Fruit fly (Drosophila melanogaster) whole organism: ENCODE data around the gene Axs.

Experiments
- CG8478 ChIP-seq: fragments of >200 bp; optimal IDR thresholded peaks from 2 replicates; lab custom pipeline; 2018; ENCODE audit warnings: inconsistent platforms
- Dll ChIP-seq: fragments of >200 bp; optimal IDR thresholded peaks from 2 replicates; lab custom pipeline; 2017
- EcR ChIP-seq, 2 experiments: fragments of >200 bp; optimal IDR thresholded peaks; 2 replicates each; lab custom pipeline; 2017; ENCODE audit warnings: missing biosample characterization in 2 of 2, missing genetic modification characterization in 2 of 2, missing genetic modification reagents in 2 of 2
- pan ChIP-seq: fragments of >200 bp; optimal IDR thresholded peaks from 2 replicates; lab custom pipeline; 2017
- psq ChIP-seq: fragments of >200 bp; optimal IDR thresholded peaks from 2 replicates; lab custom pipeline; 2017
- usp ChIP-seq: fragments of >200 bp; optimal IDR thresholded peaks from 2 replicates; lab custom pipeline; 2017; ENCODE audit warnings: missing biosample characterization, missing genetic modification characterization, mixed read lengths

Gene Axs

DNA sequence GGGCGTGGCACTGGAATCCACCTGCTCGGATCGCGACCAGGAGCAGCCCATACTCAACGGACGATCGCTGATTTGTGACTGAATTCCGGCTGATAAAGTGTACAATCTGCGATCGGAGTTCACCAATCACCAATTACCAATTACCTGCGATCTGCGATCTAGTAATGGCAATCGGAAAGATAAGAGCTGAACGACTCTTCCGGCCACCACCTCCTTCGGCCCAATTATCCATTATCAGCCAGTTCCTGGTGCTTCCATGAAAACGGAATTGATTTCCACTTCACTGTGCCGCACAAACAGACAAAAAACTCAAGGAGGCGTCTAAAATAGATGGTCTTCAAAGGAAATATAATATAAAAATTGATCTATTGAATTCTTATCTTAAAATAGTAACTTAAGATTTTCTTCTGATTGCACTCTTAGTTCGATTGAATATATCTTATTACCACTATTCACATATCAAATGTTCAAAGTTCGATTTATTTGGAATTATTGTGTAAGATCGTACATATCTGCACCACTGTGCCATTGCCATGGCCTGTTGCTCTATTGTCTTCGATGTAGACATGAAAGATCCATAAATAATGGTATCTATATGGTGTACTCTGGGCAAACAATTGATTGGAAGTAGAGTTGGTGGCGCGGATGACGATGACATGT lies 19.2 kb downstream of the Axs start, which contains the start of gene CG15865:
Gene CG15865, minus strand, starts transcription at position 51 of the 660 bp plus-strand sequence.
- TF ChIP-seq Dll (lab: Kevin White, UChicago), result no peak
- TF ChIP-seq CG8478 (lab: Kevin White, UChicago), result no peak
- TF ChIP-seq pan (lab: Kevin White, UChicago), result no peak
- TF ChIP-seq EcR (GFP tag; optimal IDR thresholded peaks at IDR 0.05; lab: Kevin White, UChicago), result no peak
- no peak for TF ChIP-seq usp (GFP tag; lab: Kevin White, UChicago)
- TF ChIP-seq psq, result no peak

DNA sequence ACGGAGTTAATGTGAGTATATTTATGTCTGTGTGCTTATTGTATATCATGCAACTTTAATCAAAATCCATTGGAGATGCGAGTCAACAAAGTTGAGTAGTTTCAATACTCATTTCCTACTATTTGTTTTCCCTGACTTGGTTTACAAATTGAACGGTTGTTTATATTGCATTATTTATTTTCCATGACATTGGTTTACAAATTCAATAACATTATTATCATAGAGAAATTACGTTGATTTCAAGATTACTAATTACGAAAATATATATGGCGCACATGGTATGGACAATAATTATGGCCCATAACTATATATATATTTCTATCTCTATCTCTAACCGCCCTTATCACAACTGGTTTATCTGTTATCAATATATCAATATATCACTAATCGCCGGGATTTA lies 23.1 kb downstream of the Axs start:
- TF ChIP-seq usp (GFP tag; lab: Kevin White, UChicago) (no peak), psq (no peak), CG8478 (lab: Kevin White, UChicago) (no peak), EcR (GFP tag; optimal IDR thresholded peaks at IDR 0.05; lab: Kevin White, UChicago) (no peak), pan (lab: Kevin White, UChicago) (no peak), Dll (lab: Kevin White, UChicago) (no peak)

DNA sequence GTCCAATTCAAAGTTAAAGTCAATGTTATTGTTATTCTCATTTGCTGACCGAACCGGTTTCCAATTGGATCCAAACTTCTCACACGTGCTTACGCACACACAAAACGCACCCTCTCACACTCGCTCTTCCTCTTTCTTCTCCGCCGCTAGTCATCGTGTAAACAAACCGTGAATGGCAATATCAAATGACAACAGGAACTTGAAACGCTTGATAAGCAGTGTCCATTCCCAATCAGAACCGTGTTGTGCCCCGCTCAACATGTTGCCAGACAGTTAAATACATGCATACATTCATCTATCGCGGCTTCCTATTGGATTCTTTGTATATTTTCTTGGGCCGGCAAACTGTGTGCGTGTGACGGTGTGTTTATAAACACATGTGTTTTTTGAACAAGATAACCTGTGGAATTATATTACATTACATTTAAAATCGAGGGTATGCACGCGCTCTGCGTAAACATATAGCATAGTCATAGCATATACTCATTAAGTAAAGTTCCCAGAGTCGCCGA lies 27.9 kb downstream of the Axs start:
- no peak for TF ChIP-seq Dll (lab: Kevin White, UChicago)
- no peak for TF ChIP-seq pan (lab: Kevin White, UChicago)

dm6 chrX:16654931-16655409 lies 28.7 kb downstream of the Axs start, which contains the start of the genes Nemp and r:
Gene Nemp, minus strand, starts transcription at chrX:16655015.
Gene r, plus strand, starts transcription at chrX:16655359.
- TF ChIP-seq Dll (lab: Kevin White, UChicago) (no peak), pan (lab: Kevin White, UChicago) (no peak), psq (no peak), EcR (GFP tag; optimal IDR thresholded peaks at IDR 0.05; lab: Kevin White, UChicago) (no peak), CG8478 (lab: Kevin White, UChicago) (no peak), usp (GFP tag; lab: Kevin White, UChicago) (no peak)

dm6 chrX:16651625-16652024 lies 32.1 kb downstream of the Axs start:
- TF ChIP-seq pan (lab: Kevin White, UChicago) (no peak), CG8478 (lab: Kevin White, UChicago) (no peak), usp (GFP tag; lab: Kevin White, UChicago) (no peak), EcR (GFP tag; optimal IDR thresholded peaks at IDR 0.05; lab: Kevin White, UChicago) (no peak), Dll (lab: Kevin White, UChicago) (no peak), psq (no peak)

DNA sequence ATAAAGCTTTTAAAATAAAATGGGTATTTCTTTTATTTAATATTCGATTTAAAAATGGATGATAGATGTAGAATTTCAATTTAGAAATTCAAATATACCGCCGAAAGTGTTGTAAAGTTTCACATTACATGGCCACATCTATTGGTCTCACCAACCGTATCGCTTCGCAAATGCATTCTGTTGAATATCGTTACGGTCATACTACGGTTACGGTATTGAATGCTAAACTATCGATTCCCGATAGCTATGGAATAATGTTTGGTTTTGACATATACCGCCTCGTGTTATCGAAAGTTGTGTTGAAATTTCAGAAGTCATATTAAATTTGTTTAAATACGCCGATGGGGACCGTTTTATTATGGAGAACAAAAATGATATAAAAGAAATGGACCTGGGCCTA lies 32.6 kb downstream of the Axs start, which contains the start of the genes CG32573 and CG42512:
Gene CG32573, plus strand, starts transcription at position 279 of the 400 bp plus-strand sequence.
Gene CG42512, plus strand, starts transcription at position 279 of the 400 bp plus-strand sequence.
- TF ChIP-seq EcR (GFP tag; optimal IDR thresholded peaks at IDR 0.05; lab: Kevin White, UChicago), result no peak
- TF ChIP-seq Dll (lab: Kevin White, UChicago), result no peak
- TF ChIP-seq usp (GFP tag; lab: Kevin White, UChicago), result no peak
- no peak for TF ChIP-seq psq
- TF ChIP-seq pan (lab: Kevin White, UChicago), result no peak
- no peak for TF ChIP-seq CG8478 (lab: Kevin White, UChicago)

DNA sequence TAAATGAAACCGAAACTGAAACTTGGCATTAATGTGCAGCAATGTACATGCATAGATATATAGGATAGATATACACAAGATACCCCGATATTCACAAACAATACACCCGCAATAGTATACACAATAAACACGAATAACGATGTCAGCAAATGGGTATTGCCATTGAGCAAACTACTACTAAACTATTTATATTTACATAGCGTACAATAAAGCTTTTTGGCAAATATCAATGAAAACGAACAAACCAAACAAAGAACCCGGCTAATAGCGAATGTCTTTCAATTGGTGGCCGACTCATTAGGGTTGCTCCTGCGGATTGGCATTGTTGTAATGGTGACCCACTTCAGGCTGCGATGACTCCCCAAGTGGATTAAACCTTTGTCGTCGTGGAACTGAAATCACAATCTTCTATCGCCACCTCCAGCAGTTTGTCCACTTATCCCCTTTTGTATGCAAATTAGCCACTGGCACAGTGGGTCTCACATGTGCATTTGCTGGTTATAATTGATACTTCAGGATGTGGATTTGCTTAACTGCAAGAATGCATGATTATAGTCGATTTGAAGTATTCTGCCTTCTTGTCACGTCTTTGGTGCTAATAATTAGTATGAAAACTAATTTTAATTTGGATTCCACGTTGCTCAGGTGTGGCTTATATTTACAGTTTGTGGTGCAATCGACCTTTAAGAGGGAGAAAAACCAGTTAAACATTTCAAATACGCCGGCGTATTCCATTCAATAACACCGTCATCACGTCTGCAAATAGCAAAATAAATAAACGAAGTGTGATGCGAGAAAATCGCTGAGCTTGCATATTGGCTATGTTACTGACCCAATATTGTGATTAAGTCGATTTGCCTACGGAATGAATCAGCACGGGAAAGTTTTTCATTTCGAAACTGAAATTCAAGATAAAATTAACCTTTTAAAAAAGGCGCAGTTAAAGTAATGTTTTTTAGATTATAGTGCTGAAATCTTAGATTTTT lies 33.3 kb downstream of the Axs start:
- TF ChIP-seq Dll (lab: Kevin White, UChicago) (no peak), EcR (GFP tag; optimal IDR thresholded peaks at IDR 0.05; lab: Kevin White, UChicago) (no peak), pan (lab: Kevin White, UChicago) (no peak)

DNA sequence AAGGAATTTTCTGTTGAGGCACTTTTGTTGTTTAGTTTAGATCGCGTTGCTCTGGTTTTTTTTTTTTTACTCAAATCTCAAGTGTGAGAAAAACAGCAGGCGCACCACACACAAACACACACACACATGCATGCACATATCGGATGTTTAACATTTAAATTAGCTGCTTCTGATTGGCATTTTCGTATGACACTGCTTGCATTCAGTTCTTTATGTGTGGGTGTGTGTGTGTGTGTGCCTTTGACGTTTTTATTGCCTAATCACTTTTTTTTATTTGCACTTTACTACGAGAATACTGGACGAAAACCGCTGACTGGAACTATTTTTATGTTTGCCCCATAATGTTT lies 35.3 kb downstream of the Axs start:
- no peak for TF ChIP-seq CG8478 (lab: Kevin White, UChicago)
- TF ChIP-seq usp (GFP tag; lab: Kevin White, UChicago), result no peak
- no peak for TF ChIP-seq Dll (lab: Kevin White, UChicago)

DNA sequence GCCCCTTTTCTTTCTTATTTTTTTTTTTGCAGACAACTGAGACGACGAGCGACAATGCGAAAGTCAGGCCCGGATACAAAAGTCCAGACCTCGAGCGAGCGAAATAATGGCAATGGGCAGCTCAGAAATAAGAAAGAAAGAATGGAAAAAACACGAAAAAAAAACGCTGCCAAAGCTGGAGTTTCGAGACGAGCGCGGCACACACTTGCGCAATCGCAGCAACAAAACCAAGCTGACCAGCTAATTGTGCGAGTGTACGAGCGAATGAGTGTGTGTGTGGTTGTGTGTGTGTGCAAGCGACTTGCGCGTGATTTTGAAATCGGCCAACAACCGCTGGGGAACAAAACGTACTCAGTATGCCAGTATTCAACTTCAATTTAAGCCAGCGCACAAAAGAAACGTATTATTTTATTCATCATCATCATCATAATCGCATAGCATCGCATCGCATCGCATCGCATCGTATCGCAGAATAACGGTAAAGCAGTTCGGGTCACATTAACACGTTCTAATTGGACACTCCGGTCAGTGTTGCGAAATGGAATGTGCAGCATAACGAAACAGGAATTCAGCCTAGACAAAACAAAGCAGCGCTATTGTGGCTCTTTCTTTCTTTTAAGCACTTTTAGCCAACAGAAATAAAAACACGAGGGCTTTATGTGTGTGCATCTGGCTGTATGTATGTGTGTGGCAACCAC lies 35.8 kb downstream of the Axs start:
- no peak for TF ChIP-seq EcR (GFP tag; optimal IDR thresholded peaks at IDR 0.05; lab: Kevin White, UChicago)
- TF ChIP-seq Dll (lab: Kevin White, UChicago), result no peak
- no peak for TF ChIP-seq usp (GFP tag; lab: Kevin White, UChicago)
- no peak for TF ChIP-seq CG8478 (lab: Kevin White, UChicago)
- no peak for TF ChIP-seq pan (lab: Kevin White, UChicago)
- no peak for TF ChIP-seq psq

DNA sequence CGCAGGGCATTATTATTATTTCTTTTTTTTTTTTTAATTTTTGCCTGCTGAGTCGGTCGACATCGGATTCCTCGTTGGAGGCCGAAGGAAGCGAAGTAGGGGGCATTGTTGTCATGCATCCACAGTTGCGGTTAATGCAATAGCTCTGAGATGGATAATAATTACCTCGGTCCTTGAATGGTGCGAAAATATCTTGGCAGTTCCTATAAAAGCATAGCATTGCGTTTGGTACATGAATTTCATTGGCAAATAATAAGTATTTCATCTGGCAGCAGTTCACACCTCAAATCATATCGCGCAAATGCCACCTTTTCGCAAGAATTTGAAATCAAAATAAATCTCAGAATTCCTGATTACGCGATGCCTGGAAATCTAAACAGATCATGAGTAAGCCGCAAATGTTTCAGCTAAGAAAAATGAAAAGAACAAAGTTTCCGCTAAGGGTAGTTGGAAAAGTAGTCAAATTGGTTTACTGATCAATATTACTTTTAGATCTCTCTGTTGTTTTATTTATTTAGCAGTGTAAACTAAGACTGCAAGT lies 36.5 kb downstream of the Axs start:
- TF ChIP-seq CG8478 (lab: Kevin White, UChicago) (no peak), usp (GFP tag; lab: Kevin White, UChicago) (no peak), EcR (GFP tag; optimal IDR thresholded peaks at IDR 0.05; lab: Kevin White, UChicago) (no peak), pan (lab: Kevin White, UChicago) (no peak), psq (no peak), Dll (lab: Kevin White, UChicago) (no peak)
